Worm (Caenorhabditis elegans): ENCODE results near the gene ubxn-2.

ce11 chrIV:2708329-2708965 lies 17.2 kb downstream of the ubxn-2 start:
- TF ChIP-seq die-1 (tag; optimal IDR thresholded peaks at IDR 0.05): peak; percentile 5
- no peak for TF ChIP-seq nhr-120 (GFP tag; IDR thresholded peaks at IDR 0.05)
- TF ChIP-seq attf-6 (GFP tag; IDR thresholded peaks at IDR 0.05): no peak
- TF ChIP-seq unc-62 (GFP tag; optimal IDR thresholded peaks at IDR 0.05): no peak
- TF ChIP-seq K11D2.4 (GFP tag; IDR thresholded peaks at IDR 0.05): peak; percentile 77
- TF ChIP-seq unc-130 (GFP tag; optimal IDR thresholded peaks at IDR 0.05): no peak
- TF ChIP-seq ceh-40 (GFP tag; IDR thresholded peaks at IDR 0.05): no peak
- TF ChIP-seq ztf-3 (GFP tag; optimal IDR thresholded peaks at IDR 0.05): peak; percentile 15
- TF ChIP-seq madf-8 (GFP tag; conservative IDR thresholded peaks at IDR 0.05): no peak
- no peak for TF ChIP-seq F37B4.10 (GFP tag; IDR thresholded peaks at IDR 0.05)
- no peak for TF ChIP-seq egl-44 (GFP tag; IDR thresholded peaks at IDR 0.05)
- no peak for TF ChIP-seq snpc-4 (GFP tag; optimal IDR thresholded peaks at IDR 0.05)
- TF ChIP-seq snpc-4 (tag; optimal IDR thresholded peaks at IDR 0.05): peak in 3 of 4 experiments; percentile 38 to 56 (median 41)
